Worm (Caenorhabditis elegans) whole organism, young adult: ENCODE measurements around the gene W10C6.2.

ENCODE experiments used
- C17E4.6 ChIP-seq: fragments of 200-800 bp; sonication (Bioruptor generic); IDR thresholded peaks from 2 replicates; pipeline ENCODE4 v1.3.6; 2022; ENCODE audit warnings: missing genetic modification reagents, missing genetic modification characterization, missing compliant biosample characterization
- F23B12.7 ChIP-seq: sonication (generic microtip); optimal IDR thresholded peaks from 2 replicates; lab custom pipeline; 2017; ENCODE audit warnings: missing genetic modification characterization, mild to moderate bottlenecking, missing compliant biosample characterization, antibody characterized with exemption, moderate library complexity; ENCODE audit not compliant: insufficient read depth
- F33H1.4 ChIP-seq: fragments of 200-800 bp; sonication (Bioruptor generic); IDR thresholded peaks from 2 replicates; pipeline ENCODE4 v1.3.6; 2022; ENCODE audit warnings: missing genetic modification reagents, missing genetic modification characterization, missing compliant biosample characterization
- F49E8.2 ChIP-seq: sonication (generic microtip); optimal IDR thresholded peaks from 3 replicates; lab custom pipeline; 2017; ENCODE audit warnings: missing genetic modification characterization, mild to moderate bottlenecking, missing compliant biosample characterization, antibody characterized with exemption, moderate library complexity; ENCODE audit not compliant: insufficient read depth
- Y95B8A.8 ChIP-seq: fragments of 200-800 bp; sonication (Bioruptor generic); IDR thresholded peaks from 2 replicates; pipeline ENCODE4 v1.3.6; 2022; ENCODE audit warnings: missing genetic modification reagents, missing genetic modification characterization, missing compliant biosample characterization
- ZK185.1 ChIP-seq: sonication (generic microtip); optimal IDR thresholded peaks from 2 replicates; lab custom pipeline; 2016; ENCODE audit warnings: mild to moderate bottlenecking, missing genetic modification characterization, missing compliant biosample characterization; ENCODE audit not compliant: poor library complexity, severe bottlenecking
- athp-1 ChIP-seq: sonication (generic microtip); optimal IDR thresholded peaks from 2 replicates; lab custom pipeline; 2017; ENCODE audit warnings: mild to moderate bottlenecking, missing genetic modification characterization, missing compliant biosample characterization
- bed-1 ChIP-seq: fragments of 200-800 bp; sonication (Bioruptor generic); IDR thresholded peaks from 2 replicates; pipeline ENCODE4 v1.3.6; 2022; ENCODE audit warnings: missing genetic modification reagents, missing genetic modification characterization, missing compliant biosample characterization
- cebp-1 ChIP-seq, 2 experiments: fragments of 200-800 bp in 1 of 2; sonication (Bioruptor generic) in 1 of 2; sonication (generic microtip) in 1 of 2; IDR thresholded peaks in 1 of 2; optimal IDR thresholded peaks in 1 of 2; 2 replicates each; pipeline versions ENCODE4 v1.3.6 to Lab custom; 2017 to 2022; ENCODE audit warnings: missing compliant biosample characterization in 2 of 2, missing genetic modification characterization in 2 of 2, mild to moderate bottlenecking in 1 of 2, missing genetic modification reagents in 1 of 2, moderate library complexity in 1 of 2
- ceh-79 ChIP-seq: sonication (generic microtip); optimal IDR thresholded peaks from 2 replicates; lab custom pipeline; 2017; ENCODE audit warnings: mild to moderate bottlenecking, missing genetic modification characterization, missing compliant biosample characterization
- ceh-91 ChIP-seq: fragments of 200-800 bp; sonication (Bioruptor generic); IDR thresholded peaks from 2 replicates; pipeline ENCODE4 v1.3.6; 2022; ENCODE audit warnings: missing genetic modification reagents, missing genetic modification characterization, missing compliant biosample characterization
- dox-1 ChIP-seq: fragments of 200-800 bp; sonication (Bioruptor generic); IDR thresholded peaks from 2 replicates; pipeline ENCODE4 v1.3.6; 2022; ENCODE audit warnings: missing genetic modification reagents, missing genetic modification characterization, missing compliant biosample characterization
- dpff-1 ChIP-seq: sonication (generic microtip); optimal IDR thresholded peaks from 2 replicates; lab custom pipeline; 2017; ENCODE audit warnings: mild to moderate bottlenecking, missing genetic modification characterization, missing compliant biosample characterization
- efl-1 ChIP-seq: fragments of 150-350 bp; optimal IDR thresholded peaks from 2 replicates; lab custom pipeline; 2014; ENCODE audit warnings: missing biosample characterization, missing genetic modification reagents, missing genetic modification characterization
- egrh-3 ChIP-seq: fragments of 200-800 bp; sonication (Bioruptor generic); IDR thresholded peaks from 2 replicates; pipeline ENCODE4 v1.3.6; 2022; ENCODE audit warnings: missing genetic modification reagents, missing genetic modification characterization, missing compliant biosample characterization
- fkh-3 ChIP-seq: sonication (generic microtip); optimal IDR thresholded peaks from 2 replicates; lab custom pipeline; 2016; ENCODE audit warnings: mild to moderate bottlenecking, missing genetic modification characterization, missing compliant biosample characterization
- hmg-1.2 ChIP-seq: fragments of 200-800 bp; sonication (Bioruptor generic); IDR thresholded peaks from 2 replicates; pipeline ENCODE4 v1.3.6; 2022; ENCODE audit warnings: missing genetic modification reagents, missing genetic modification characterization, missing compliant biosample characterization
- hsf-1 ChIP-seq: fragments of 200-800 bp; sonication (Bioruptor generic); IDR thresholded peaks from 2 replicates; pipeline ENCODE4 v1.3.6; 2022; ENCODE audit warnings: missing genetic modification reagents, missing genetic modification characterization, missing compliant biosample characterization
- lag-1 ChIP-seq: fragments of 200-800 bp; sonication (Bioruptor generic); IDR thresholded peaks from 2 replicates; pipeline ENCODE4 v1.3.6; 2022; ENCODE audit warnings: missing genetic modification reagents, missing genetic modification characterization, missing compliant biosample characterization
- lin-35 ChIP-seq, 3 experiments: fragments of 150-350 bp in 2 of 3; sonication (generic microtip) in 1 of 3; optimal IDR thresholded peaks; 2 replicates each; lab custom pipeline; 2014 to 2018; ENCODE audit warnings: missing biosample characterization in 3 of 3, missing genetic modification characterization in 3 of 3, missing genetic modification reagents in 3 of 3
- lin-40 ChIP-seq: sonication (generic microtip); optimal IDR thresholded peaks from 2 replicates; lab custom pipeline; 2016; ENCODE audit warnings: missing genetic modification characterization, mild to moderate bottlenecking, missing compliant biosample characterization, missing genotype, missing genetic modification reagents
- lin-54 ChIP-seq: fragments of 200-800 bp; sonication (Bioruptor generic); optimal IDR thresholded peaks from 2 replicates; lab custom pipeline; 2018; ENCODE audit warnings: mild to moderate bottlenecking, missing genetic modification characterization, missing compliant biosample characterization
- lir-1 ChIP-seq: fragments of 200-800 bp; sonication (Bioruptor generic); conservative IDR thresholded peaks from 2 replicates; pipeline ENCODE4 v1.3.6; 2022; ENCODE audit warnings: missing genetic modification reagents, missing genetic modification characterization, missing compliant biosample characterization
- lsl-1 ChIP-seq: fragments of 200-800 bp; sonication (Bioruptor generic); optimal IDR thresholded peaks from 2 replicates; lab custom pipeline; 2018; ENCODE audit warnings: mild to moderate bottlenecking, missing genetic modification characterization, moderate library complexity, missing compliant biosample characterization
- madf-6 ChIP-seq: fragments of 200-800 bp; sonication (Bioruptor generic); IDR thresholded peaks from 2 replicates; pipeline ENCODE4 v1.3.6; 2022; ENCODE audit warnings: missing genetic modification reagents, missing genetic modification characterization, missing compliant biosample characterization
- madf-8 ChIP-seq: fragments of 200-800 bp; sonication (Bioruptor generic); conservative IDR thresholded peaks from 2 replicates; pipeline ENCODE4 v1.3.6; 2022; ENCODE audit warnings: missing genetic modification reagents, missing genetic modification characterization, missing compliant biosample characterization
- mcd-1 ChIP-seq: fragments of 200-800 bp; sonication (Bioruptor generic); IDR thresholded peaks from 2 replicates; pipeline ENCODE4 v1.3.6; 2022; ENCODE audit warnings: missing genetic modification reagents, missing genetic modification characterization, missing compliant biosample characterization
- mxl-1 ChIP-seq: sonication (generic microtip); optimal IDR thresholded peaks from 2 replicates; lab custom pipeline; 2016; ENCODE audit warnings: missing genetic modification characterization, missing compliant biosample characterization
- nfya-1 ChIP-seq: sonication (generic microtip); optimal IDR thresholded peaks from 2 replicates; lab custom pipeline; 2017; ENCODE audit warnings: antibody characterized with exemption, missing compliant biosample characterization, missing genetic modification characterization, borderline replicate concordance; ENCODE audit not compliant: insufficient read depth
- nhr-120 ChIP-seq: fragments of 200-800 bp; sonication (Bioruptor generic); IDR thresholded peaks from 2 replicates; pipeline ENCODE4 v1.3.6; 2022; ENCODE audit warnings: missing genetic modification characterization, missing compliant biosample characterization
- nhr-90 ChIP-seq: sonication (generic microtip); optimal IDR thresholded peaks from 2 replicates; lab custom pipeline; 2016; ENCODE audit warnings: missing genotype, mild to moderate bottlenecking, missing genetic modification characterization, missing compliant biosample characterization
- rcor-1 ChIP-seq: fragments of 200-800 bp; sonication (Bioruptor generic); IDR thresholded peaks from 2 replicates; pipeline ENCODE4 v1.3.6; 2022; ENCODE audit warnings: missing genetic modification reagents, missing genetic modification characterization, missing compliant biosample characterization
- rpc-1 ChIP-seq, 2 experiments: fragments of 150-350 bp in 1 of 2; sonication (generic microtip) in 1 of 2; optimal IDR thresholded peaks; 2 replicates each; lab custom pipeline; 2014 to 2018; ENCODE audit warnings: missing biosample characterization in 1 of 2, missing genetic modification characterization in 1 of 2, missing genetic modification reagents in 1 of 2, missing genotype in 1 of 2
- sea-2 ChIP-seq: fragments of 200-800 bp; sonication (Bioruptor generic); IDR thresholded peaks from 2 replicates; pipeline ENCODE4 v1.3.6; 2022; ENCODE audit warnings: missing genetic modification characterization, missing compliant biosample characterization
- snpc-1.1 ChIP-seq: sonication (generic microtip); optimal IDR thresholded peaks from 2 replicates; lab custom pipeline; 2017; ENCODE audit warnings: missing genetic modification characterization, mild to moderate bottlenecking, missing compliant biosample characterization, antibody characterized with exemption, moderate library complexity, missing genotype, missing genetic modification reagents; ENCODE audit not compliant: insufficient read depth
- snpc-1.3 ChIP-seq: sonication (generic microtip); optimal IDR thresholded peaks from 2 replicates; lab custom pipeline; 2017; ENCODE audit warnings: missing genetic modification characterization, mild to moderate bottlenecking, missing compliant biosample characterization, antibody characterized with exemption, moderate library complexity, missing genotype, missing genetic modification reagents; ENCODE audit not compliant: insufficient read depth
- somi-1 ChIP-seq: fragments of 200-800 bp; sonication (Bioruptor generic); optimal IDR thresholded peaks from 2 replicates; lab custom pipeline; 2018; ENCODE audit warnings: mild to moderate bottlenecking, missing genetic modification characterization, missing compliant biosample characterization
- tbp1 ChIP-seq: fragments of 200-800 bp; sonication (Bioruptor generic); optimal IDR thresholded peaks from 2 replicates; lab custom pipeline; 2018; ENCODE audit warnings: mild to moderate bottlenecking, missing genetic modification characterization, missing compliant biosample characterization

Gene W10C6.2

ce11 chrII:11132542-11132941, 10.8 kb upstream of the W10C6.2 start, which contains the start of gene F40F8.11:
F40F8.11 (minus strand) TSS chrII:11132590.
- TF ChIP-seq lin-35 (GFP tag; optimal IDR thresholded peaks at IDR 0.05; lab: Kevin White, UChicago) = peak in 1 of 3 experiments; percentile 59
- no peak for TF ChIP-seq hsf-1 (GFP tag; lab: Robert Waterston, UW)
- peak; percentile 55 for TF ChIP-seq lin-54 (GFP tag; lab: Kevin White, UChicago)
- peak; percentile 65 for TF ChIP-seq efl-1 (GFP tag; lab: Kevin White, UChicago)
- peak; percentile 82 for TF ChIP-seq mcd-1 (GFP tag; lab: Robert Waterston, UW)
- TF ChIP-seq lin-40 = no peak

ce11 chrII:11129517-11129916, 7.8 kb upstream of the W10C6.2 start, which contains the start of gene F40F8.12:
F40F8.12 (plus strand) TSS chrII:11129817.
- TF ChIP-seq bed-1 (GFP tag; lab: Robert Waterston, UW) (no peak), madf-6 (peak; percentile 42; the same call in 1 of the 2 replicates), madf-8 (GFP tag; lab: Robert Waterston, UW) (peak; percentile 45), lsl-1 (peak; percentile 54)

ce11 chrII:11128989-11129388, 7.3 kb upstream of the W10C6.2 start, which contains the start of gene F40F8.3:
F40F8.3 (plus strand) TSS chrII:11129289.
- TF ChIP-seq athp-1 (tag; lab: Kevin White, UChicago) (no peak), nfya-1 (tag; lab: Kevin White, UChicago) (no peak)

ce11 chrII:11127364-11127763, 5.7 kb upstream of the W10C6.2 start, which contains the start of gene F40F8.1:
F40F8.1 (plus strand) TSS chrII:11127664.
- TF ChIP-seq lir-1 (GFP tag; lab: Robert Waterston, UW) (no peak), fkh-3 (no peak), nhr-120 (GFP tag; lab: Robert Waterston, UW) (no peak), somi-1 (GFP tag; lab: Kevin White, UChicago) (no peak), mxl-1 (tag; lab: Kevin White, UChicago) (no peak), cebp-1 (GFP tag; IDR thresholded peaks at IDR 0.05; lab: Robert Waterston, UW) (no peak), cebp-1 (tag; optimal IDR thresholded peaks at IDR 0.05; lab: Kevin White, UChicago) (no peak), ceh-91 (no peak), ceh-79 (no peak), F33H1.4 (no peak), C17E4.6 (GFP tag; lab: Robert Waterston, UW) (no peak), bed-1 (GFP tag; lab: Robert Waterston, UW) (no peak), F49E8.2 (tag; lab: Kevin White, UChicago) (no peak), rpc-1 (optimal IDR thresholded peaks at IDR 0.05; lab: Kevin White, UChicago) (no peak), rpc-1 (tag; optimal IDR thresholded peaks at IDR 0.05; lab: Kevin White, UChicago) (no peak), sea-2 (GFP tag; lab: Robert Waterston, UW) (no peak), ZK185.1 (tag; lab: Kevin White, UChicago) (no peak), hmg-1.2 (no peak), Y95B8A.8 (no peak), dpff-1 (tag; lab: Kevin White, UChicago) (no peak)

- TF ChIP-seq snpc-1.1 = peak; percentile 8
- peak; percentile 94 for TF ChIP-seq F33H1.4
- TF ChIP-seq hmg-1.2 = peak; percentile 97
- peak; percentile 69 for TF ChIP-seq mcd-1 (GFP tag; lab: Robert Waterston, UW)
- TF ChIP-seq cebp-1 (GFP tag; IDR thresholded peaks at IDR 0.05; lab: Robert Waterston, UW) = no peak
- TF ChIP-seq cebp-1 (tag; optimal IDR thresholded peaks at IDR 0.05; lab: Kevin White, UChicago) = peak; percentile 11
- no peak for TF ChIP-seq nhr-90 (tag; lab: Kevin White, UChicago)
- peak; percentile 10 for TF ChIP-seq snpc-1.3 (tag; lab: Kevin White, UChicago)
- no peak for TF ChIP-seq egrh-3
- TF ChIP-seq tbp1 (GFP tag; lab: Kevin White, UChicago) = peak; percentile 36
- no peak for TF ChIP-seq dpff-1 (tag; lab: Kevin White, UChicago)
- TF ChIP-seq F23B12.7 (tag; lab: Kevin White, UChicago) = peak; percentile 83
- 0 out of 2 replicates have a peak, but pooled peaks have one; percentile 16 for TF ChIP-seq rcor-1 (GFP tag; lab: Robert Waterston, UW)
- peak; percentile 57; the same call in 1 of the 2 replicates for TF ChIP-seq dox-1 (GFP tag; lab: Robert Waterston, UW)
- no peak for TF ChIP-seq lag-1 (GFP tag; lab: Robert Waterston, UW)
These were observed 4.8 kb upstream of the W10C6.2 start, which contains the start of the genes rps-9 and lsm-1 for ce11 chrII:11126312-11127000. rps-9 (minus strand) TSS chrII:11126362. lsm-1 (plus strand) TSS chrII:11126950.
